Fruit fly (Drosophila melanogaster): Measurements from ENCODE around the gene Cdk1.

Cdk1 gene

dm6 chr2L:10386208-10386805 is at the start of gene Cdk1, which contains the start of gene mRpS7:
Gene Cdk1, minus strand, starts transcription at chr2L:10386262.
Gene mRpS7, plus strand, starts transcription at chr2L:10386662.
- TF ChIP-seq woc (GFP tag; optimal IDR thresholded peaks at IDR 0.05) (peak; percentile 76), Sp1 (GFP tag; optimal IDR thresholded peaks at IDR 0.05) (peak; percentile 55), Hr83 (GFP tag; optimal IDR thresholded peaks at IDR 0.05; ENCODE audit: poor library complexity, severe bottlenecking) (no peak), tai (GFP tag; optimal IDR thresholded peaks at IDR 0.05) (peak; percentile 47), dl (GFP tag; optimal IDR thresholded peaks at IDR 0.05; ENCODE audit: insufficient read depth in 1 of 2, partially characterized antibody in 2 of 2) (no peak), Dfd (GFP tag; optimal IDR thresholded peaks at IDR 0.05) (no peak), Abd-B (GFP tag; optimal IDR thresholded peaks at IDR 0.05) (no peak), Dif (GFP tag; optimal IDR thresholded peaks at IDR 0.05; ENCODE audit: partially characterized antibody) (no peak), CG9705 (GFP tag; optimal IDR thresholded peaks at IDR 0.05) (no peak), CrebA (GFP tag; optimal IDR thresholded peaks at IDR 0.05; ENCODE audit: borderline replicate concordance) (no peak), fru (GFP tag; optimal IDR thresholded peaks at IDR 0.05) (peak; percentile 49), jim (GFP tag; optimal IDR thresholded peaks at IDR 0.05) (no peak), h (GFP tag; optimal IDR thresholded peaks at IDR 0.05) (peak; percentile 44), HLH106 (tag; optimal IDR thresholded peaks at IDR 0.05) (peak; percentile 59), usp (GFP tag; optimal IDR thresholded peaks at IDR 0.05) (no peak), Mio (GFP tag; optimal IDR thresholded peaks at IDR 0.05) (no peak), Myc (optimal IDR thresholded peaks at IDR 0.05) (peak; percentile 9), Hr78 (GFP tag; optimal IDR thresholded peaks at IDR 0.05) (no peak), GATAd (GFP tag; optimal IDR thresholded peaks at IDR 0.05) (no peak), N (GFP tag; optimal IDR thresholded peaks at IDR 0.05) (no peak), Vsx2 (GFP tag; optimal IDR thresholded peaks at IDR 0.05; ENCODE audit: partially characterized antibody) (no peak), lola (GFP tag; optimal IDR thresholded peaks at IDR 0.05) (no peak), foxo (GFP tag; optimal IDR thresholded peaks at IDR 0.05) (peak in 1 of 2 experiments; percentile 61), sv (GFP tag; optimal IDR thresholded peaks at IDR 0.05) (peak; percentile 43), brk (GFP tag; optimal IDR thresholded peaks at IDR 0.05) (peak; percentile 30), br (GFP tag; optimal IDR thresholded peaks at IDR 0.05) (no peak), rgr (GFP tag; optimal IDR thresholded peaks at IDR 0.05) (peak; percentile 2), Hnf4 (GFP tag; optimal IDR thresholded peaks at IDR 0.05) (peak; percentile 49), Jra (GFP tag; optimal IDR thresholded peaks at IDR 0.05) (peak; percentile 43), dsf (GFP tag; optimal IDR thresholded peaks at IDR 0.05; ENCODE audit: borderline replicate concordance) (no peak), sage (GFP tag; optimal IDR thresholded peaks at IDR 0.05) (peak; percentile 3), psq (GFP tag; optimal IDR thresholded peaks at IDR 0.05) (peak; percentile 27), Rel (GFP tag; optimal IDR thresholded peaks at IDR 0.05) (no peak), Rel (tag; optimal IDR thresholded peaks at IDR 0.05) (no peak), dmrt93B (GFP tag; optimal IDR thresholded peaks at IDR 0.05) (no peak), CG32264 (GFP tag; optimal IDR thresholded peaks at IDR 0.05) (no peak), ey (GFP tag; optimal IDR thresholded peaks at IDR 0.05) (peak; percentile 28), OdsH (GFP tag; optimal IDR thresholded peaks at IDR 0.05) (peak; percentile 4), pan (optimal IDR thresholded peaks at IDR 0.05) (no peak)

- TF ChIP-seq Hnf4 (GFP tag; optimal IDR thresholded peaks at IDR 0.05) (no peak), usp (GFP tag; optimal IDR thresholded peaks at IDR 0.05) (no peak), ey (GFP tag; optimal IDR thresholded peaks at IDR 0.05) (no peak), Vsx2 (GFP tag; optimal IDR thresholded peaks at IDR 0.05; ENCODE audit: partially characterized antibody) (no peak), Mio (GFP tag; optimal IDR thresholded peaks at IDR 0.05) (no peak), h (GFP tag; optimal IDR thresholded peaks at IDR 0.05) (no peak), Myc (optimal IDR thresholded peaks at IDR 0.05) (no peak), brk (GFP tag; optimal IDR thresholded peaks at IDR 0.05) (no peak), CG9705 (GFP tag; optimal IDR thresholded peaks at IDR 0.05) (no peak), foxo (GFP tag; optimal IDR thresholded peaks at IDR 0.05) (no peak), tai (GFP tag; optimal IDR thresholded peaks at IDR 0.05) (no peak)
Observed at dm6 chr2L:10435606-10436160, 49.6 kb upstream of the Cdk1 start, which contains the start of the genes TBC1D16 and holn1. Gene TBC1D16, minus strand, starts transcription at chr2L:10435656. Gene holn1, plus strand, starts transcription at chr2L:10435995.
